Worm (Caenorhabditis elegans) whole organism, L1 larva: ENCODE results near the gene Y54G2A.28.

Source experiments
- fkh-10 ChIP-seq: sonication (generic microtip); optimal IDR thresholded peaks from 2 replicates; lab custom pipeline; 2017; ENCODE audit warnings: missing biosample characterization, missing genetic modification reagents, missing genetic modification characterization
- irx-1 ChIP-seq: sonication (generic microtip); optimal IDR thresholded peaks from 2 replicates; lab custom pipeline; 2016; ENCODE audit warnings: missing genetic modification characterization, missing compliant biosample characterization
- nhr-28 ChIP-seq: fragments of 150-350 bp; optimal IDR thresholded peaks from 2 replicates; lab custom pipeline; 2014; ENCODE audit warnings: missing biosample characterization, missing genetic modification characterization
- swsn-7 ChIP-seq: sonication (generic microtip); optimal IDR thresholded peaks from 2 replicates; lab custom pipeline; 2016; ENCODE audit warnings: missing genetic modification characterization, missing compliant biosample characterization

Y54G2A.28 gene

ce11 chrIV:2959798-2960197, 52.4 kb downstream of the Y54G2A.28 start, which contains the start of gene ser-6:
Gene ser-6, plus strand, starts transcription at chrIV:2960098.
- TF ChIP-seq irx-1 (tag; lab: Kevin White, UChicago), result no peak
- no peak for TF ChIP-seq swsn-7 (tag; lab: Kevin White, UChicago)
- TF ChIP-seq fkh-10 (GFP tag; lab: Kevin White, UChicago), result peak; percentile 33
- no peak for TF ChIP-seq nhr-28
